Fruit fly (Drosophila melanogaster): Measurements from ENCODE around the gene Ube3a.

DNA sequence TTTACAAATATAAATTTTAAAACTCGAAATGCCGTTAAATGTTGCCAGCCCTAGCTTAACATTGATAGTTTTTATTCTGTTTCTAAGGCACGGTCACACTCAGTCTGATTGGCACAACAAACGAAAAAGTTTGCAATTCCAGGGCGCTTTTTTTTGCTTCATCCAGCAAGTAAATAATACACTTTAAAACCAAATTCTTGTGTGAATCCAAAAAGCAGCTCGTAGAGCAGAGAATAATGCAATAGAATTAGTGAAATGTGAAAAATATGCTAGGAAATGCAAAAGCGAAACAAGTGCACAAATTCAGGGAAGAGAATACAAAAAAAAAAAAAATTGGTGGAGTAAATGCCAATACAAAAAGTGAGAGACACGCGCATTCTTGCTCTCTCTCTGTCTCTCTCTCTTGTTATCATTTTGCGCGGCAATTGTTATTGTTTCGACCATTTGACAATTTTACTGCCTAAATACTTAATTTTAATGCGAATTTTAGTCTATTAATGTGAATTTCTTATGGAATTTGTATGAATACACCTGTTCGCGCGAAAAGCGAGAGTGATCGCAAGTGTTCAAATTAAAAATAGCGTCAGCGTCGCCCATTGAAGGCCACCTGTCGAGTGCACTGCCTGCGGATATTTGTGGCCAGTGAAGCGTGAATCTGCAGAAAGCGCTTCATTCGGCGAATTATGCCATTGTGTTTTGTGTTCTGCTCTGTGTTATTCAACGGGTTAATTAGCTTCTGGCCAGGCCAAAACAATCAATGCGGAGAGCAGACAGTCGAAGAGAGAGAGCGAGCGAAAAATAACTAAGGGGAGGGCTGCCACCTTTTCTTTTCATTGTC, 4.2 kb upstream of the Ube3a start, which contains the start of gene CG42671:
- TF ChIP-seq CG8478 (optimal IDR thresholded peaks at IDR 0.05) (no peak), CTCF (optimal IDR thresholded peaks at IDR 0.05) (no peak)

Data from S2 (cell line).